Worm (Caenorhabditis elegans) whole organism, L2 larva: ENCODE measurements around the gene ptrn-1.

ENCODE experiments used
- C34F6.9 ChIP-seq: fragments of 150-350 bp; optimal IDR thresholded peaks from 2 replicates; lab custom pipeline; 2014; ENCODE audit warnings: missing biosample characterization, missing genetic modification characterization
- F13H6.1 ChIP-seq: sonication (generic microtip); optimal IDR thresholded peaks from 2 replicates; lab custom pipeline; 2016; ENCODE audit warnings: missing genetic modification characterization, missing compliant biosample characterization
- R02D3.7 ChIP-seq: fragments of 150-350 bp; optimal IDR thresholded peaks from 2 replicates; lab custom pipeline; 2014; ENCODE audit warnings: missing biosample characterization, missing genetic modification characterization
- Y55F3AM.14 ChIP-seq: fragments of 200-800 bp; sonication (Bioruptor generic); optimal IDR thresholded peaks from 2 replicates; lab custom pipeline; 2018; ENCODE audit warnings: mild to moderate bottlenecking, missing genetic modification characterization, missing compliant biosample characterization
- ZK546.5 ChIP-seq: sonication (generic microtip); optimal IDR thresholded peaks from 2 replicates; lab custom pipeline; 2017; ENCODE audit warnings: missing biosample characterization, missing genetic modification characterization
- aly-2 ChIP-seq: fragments of 150-350 bp; optimal IDR thresholded peaks from 2 replicates; lab custom pipeline; 2014; ENCODE audit warnings: missing biosample characterization, missing genetic modification characterization
- ama-1 ChIP-seq: fragments of 150-350 bp; optimal IDR thresholded peaks from 2 replicates; lab custom pipeline; 2018; ENCODE audit warnings: inconsistent platforms
- blmp-1 ChIP-seq: sonication (generic microtip); optimal IDR thresholded peaks from 2 replicates; lab custom pipeline; 2017; ENCODE audit warnings: missing genetic modification characterization, mild to moderate bottlenecking, missing compliant biosample characterization, antibody characterized with exemption, moderate library complexity; ENCODE audit not compliant: insufficient read depth
- ceh-16 ChIP-seq: fragments of 150-350 bp; optimal IDR thresholded peaks from 2 replicates; lab custom pipeline; 2014; ENCODE audit warnings: missing biosample characterization, missing genetic modification characterization
- ceh-82 ChIP-seq: fragments of 150-350 bp; optimal IDR thresholded peaks from 2 replicates; lab custom pipeline; 2014; ENCODE audit warnings: missing biosample characterization, missing genetic modification characterization
- crh-2 ChIP-seq: sonication (generic microtip); optimal IDR thresholded peaks from 2 replicates; lab custom pipeline; 2017; ENCODE audit warnings: missing biosample characterization, missing genetic modification characterization
- dmd-4 ChIP-seq: sonication (generic microtip); optimal IDR thresholded peaks from 2 replicates; lab custom pipeline; 2017; ENCODE audit warnings: missing biosample characterization, missing genetic modification characterization
- egl-27 ChIP-seq: sonication (generic microtip); optimal IDR thresholded peaks from 3 replicates; lab custom pipeline; 2017; ENCODE audit warnings: missing biosample characterization, missing genetic modification reagents, missing genetic modification characterization
- elt-3 ChIP-seq: sonication (generic microtip); optimal IDR thresholded peaks from 2 replicates; lab custom pipeline; 2017; ENCODE audit warnings: missing biosample characterization, missing genetic modification characterization
- fos-1 ChIP-seq: fragments of 150-350 bp; optimal IDR thresholded peaks from 2 replicates; lab custom pipeline; 2014; ENCODE audit warnings: missing biosample characterization, missing genetic modification characterization
- gmeb-1 ChIP-seq: fragments of 150-350 bp; optimal IDR thresholded peaks from 2 replicates; lab custom pipeline; 2014; ENCODE audit warnings: missing biosample characterization, missing genetic modification characterization
- lin-11 ChIP-seq: fragments of 150-350 bp; sonication (generic microtip); optimal IDR thresholded peaks from 2 replicates; lab custom pipeline; 2014; ENCODE audit warnings: missing biosample characterization, missing genetic modification characterization, inconsistent platforms, mixed read lengths
- lin-13 ChIP-seq: fragments of 150-350 bp; optimal IDR thresholded peaks from 2 replicates; lab custom pipeline; 2014; ENCODE audit warnings: missing biosample characterization, missing genetic modification reagents, missing genetic modification characterization
- lin-39 ChIP-seq: fragments of 150-350 bp; optimal IDR thresholded peaks from 2 replicates; lab custom pipeline; 2014; ENCODE audit warnings: missing biosample characterization, missing genetic modification reagents, missing genetic modification characterization
- lsy-2 ChIP-seq, 2 experiments: fragments of 150-350 bp in 1 of 2; sonication (generic microtip) in 1 of 2; optimal IDR thresholded peaks; 2 replicates each; lab custom pipeline; 2014 to 2017; ENCODE audit warnings: missing biosample characterization in 2 of 2, missing genetic modification characterization in 2 of 2
- mab-5 ChIP-seq: fragments of 150-350 bp; optimal IDR thresholded peaks from 2 replicates; lab custom pipeline; 2014; ENCODE audit warnings: missing biosample characterization, missing genetic modification characterization
- mbf-1 ChIP-seq: sonication (generic microtip); optimal IDR thresholded peaks from 2 replicates; lab custom pipeline; 2017; ENCODE audit warnings: missing biosample characterization, missing genetic modification characterization
- nhr-11 ChIP-seq: fragments of 150-350 bp; optimal IDR thresholded peaks from 2 replicates; lab custom pipeline; 2014; ENCODE audit warnings: missing biosample characterization, missing genetic modification characterization
- nhr-12 ChIP-seq: fragments of 150-350 bp; optimal IDR thresholded peaks from 2 replicates; lab custom pipeline; 2014; ENCODE audit warnings: missing biosample characterization, missing genetic modification characterization
- nhr-129 ChIP-seq: fragments of 150-350 bp; optimal IDR thresholded peaks from 2 replicates; lab custom pipeline; 2014; ENCODE audit warnings: missing biosample characterization, missing genetic modification characterization
- nhr-21 ChIP-seq: fragments of 150-350 bp; optimal IDR thresholded peaks from 2 replicates; lab custom pipeline; 2014; ENCODE audit warnings: missing biosample characterization, missing genetic modification characterization
- nhr-237 ChIP-seq: fragments of 150-350 bp; optimal IDR thresholded peaks from 2 replicates; lab custom pipeline; 2014; ENCODE audit warnings: missing biosample characterization, missing genetic modification characterization
- nhr-25 ChIP-seq: fragments of 150-350 bp; sonication (generic microtip); optimal IDR thresholded peaks from 3 replicates; lab custom pipeline; 2014; ENCODE audit warnings: missing biosample characterization, missing genetic modification characterization
- nhr-6 ChIP-seq: fragments of 150-350 bp; optimal IDR thresholded peaks from 2 replicates; lab custom pipeline; 2014; ENCODE audit warnings: missing biosample characterization, missing genetic modification characterization
- nhr-77 ChIP-seq: fragments of 150-350 bp; optimal IDR thresholded peaks from 2 replicates; lab custom pipeline; 2014; ENCODE audit warnings: missing biosample characterization, missing genetic modification characterization
- sem-4 ChIP-seq: fragments of 150-350 bp; optimal IDR thresholded peaks from 2 replicates; lab custom pipeline; 2014; ENCODE audit warnings: missing biosample characterization, missing genetic modification reagents, missing genetic modification characterization
- skn-1 ChIP-seq: sonication (generic microtip); optimal IDR thresholded peaks from 2 replicates; lab custom pipeline; 2017; ENCODE audit warnings: missing biosample characterization, missing genetic modification characterization
- sma-3 ChIP-seq: sonication (generic microtip); optimal IDR thresholded peaks from 2 replicates; lab custom pipeline; 2016; ENCODE audit warnings: missing genetic modification reagents, missing genetic modification characterization, missing compliant biosample characterization
- sma-9 ChIP-seq, 2 experiments: fragments of 150-350 bp in 1 of 2; sonication (generic microtip) in 1 of 2; optimal IDR thresholded peaks; 2 replicates each; lab custom pipeline; 2014 to 2016; ENCODE audit warnings: missing genetic modification characterization in 2 of 2, mild to moderate bottlenecking in 1 of 2, missing biosample characterization in 1 of 2, missing compliant biosample characterization in 1 of 2, missing genetic modification reagents in 1 of 2, moderate library complexity in 1 of 2
- snpc-4 ChIP-seq: fragments of 150-350 bp; optimal IDR thresholded peaks from 2 replicates; lab custom pipeline; 2014; ENCODE audit warnings: missing biosample characterization, missing genetic modification characterization
- unc-39 ChIP-seq: fragments of 150-350 bp; optimal IDR thresholded peaks from 2 replicates; lab custom pipeline; 2014; ENCODE audit warnings: missing biosample characterization, missing genetic modification characterization
- unc-62 ChIP-seq: fragments of 150-350 bp; optimal IDR thresholded peaks from 2 replicates; lab custom pipeline; 2014; ENCODE audit warnings: missing biosample characterization, missing genetic modification reagents, missing genetic modification characterization
- ztf-1 ChIP-seq: fragments of 200-800 bp; sonication (Bioruptor generic); conservative IDR thresholded peaks from 2 replicates; pipeline ENCODE4 v1.3.6; 2022; ENCODE audit warnings: missing genetic modification characterization, missing compliant biosample characterization
- ztf-11 ChIP-seq: sonication (generic microtip); optimal IDR thresholded peaks from 2 replicates; lab custom pipeline; 2017; ENCODE audit warnings: missing biosample characterization, missing genetic modification characterization
- ztf-4 ChIP-seq: fragments of 150-350 bp; optimal IDR thresholded peaks from 2 replicates; lab custom pipeline; 2014; ENCODE audit warnings: missing biosample characterization, missing genetic modification characterization

ptrn-1 gene

DNA sequence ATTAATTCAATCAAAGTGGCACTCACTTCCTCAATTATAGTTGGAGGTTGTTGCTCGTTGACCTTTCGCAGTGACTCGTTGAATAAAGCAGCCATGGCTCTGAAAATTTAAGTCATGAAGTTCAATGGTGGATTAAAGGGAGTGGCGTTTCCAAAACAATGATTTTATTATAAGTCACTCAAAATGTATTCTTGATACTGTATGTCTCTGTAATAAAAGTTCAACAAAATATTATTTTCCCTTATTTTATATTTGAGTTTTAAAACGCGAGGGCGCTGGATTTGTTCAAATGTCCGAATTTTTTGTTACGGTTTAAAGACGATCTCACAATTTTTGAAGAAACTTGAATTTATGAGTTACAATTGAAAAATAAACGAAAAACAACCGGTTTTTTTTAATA lies 42.1 kb upstream of the ptrn-1 start, which contains the start of gene C30G4.4:
Gene C30G4.4, minus strand, starts transcription at position 101 of the 400 bp plus-strand sequence.
- no peak for TF ChIP-seq nhr-77 (tag; lab: Kevin White, UChicago)
- TF ChIP-seq nhr-11 (tag; lab: Kevin White, UChicago): no peak
- TF ChIP-seq F13H6.1 (tag; lab: Kevin White, UChicago): no peak
- no peak for TF ChIP-seq R02D3.7 (tag; lab: Kevin White, UChicago)
- no peak for TF ChIP-seq skn-1
- no peak for TF ChIP-seq Y55F3AM.14 (GFP tag; lab: Kevin White, UChicago)
- TF ChIP-seq dmd-4 (tag; lab: Kevin White, UChicago): no peak
- no peak for TF ChIP-seq snpc-4 (tag; lab: Kevin White, UChicago)
- TF ChIP-seq sem-4 (tag; lab: Kevin White, UChicago): no peak
- no peak for TF ChIP-seq nhr-21 (tag; lab: Kevin White, UChicago)
- TF ChIP-seq unc-62: no peak

DNA sequence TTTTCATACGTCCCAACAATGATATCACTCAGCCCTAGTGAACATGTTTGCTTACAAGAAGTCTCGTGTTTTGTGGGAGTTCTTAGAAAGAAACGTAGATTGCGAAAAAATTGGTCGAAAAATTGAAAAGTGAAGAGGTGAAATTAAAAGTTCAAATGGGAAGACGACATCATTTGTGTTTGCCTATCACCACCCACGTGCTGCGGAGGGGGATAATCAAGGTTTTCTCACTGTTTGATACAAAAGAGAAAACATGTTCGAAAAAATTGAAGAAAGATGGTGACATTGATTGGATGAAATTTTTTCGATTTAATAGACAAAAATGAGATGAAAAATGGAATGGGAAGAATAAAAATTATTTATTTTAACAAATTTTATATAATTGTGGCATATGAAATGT lies 40.5 kb upstream of the ptrn-1 start:
- TF ChIP-seq ztf-1 (GFP tag; lab: Robert Waterston, UW): no peak
- TF ChIP-seq ceh-16 (tag; lab: Kevin White, UChicago): no peak
- no peak for TF ChIP-seq Y55F3AM.14 (GFP tag; lab: Kevin White, UChicago)
- peak; percentile 32 for TF ChIP-seq sma-3 (GFP tag; lab: Kevin White, UChicago)
- no peak for TF ChIP-seq ztf-11 (tag; lab: Kevin White, UChicago)
- TF ChIP-seq nhr-25: peak; percentile 13
- no peak for TF ChIP-seq egl-27
- no peak for TF ChIP-seq lsy-2 (tag; optimal IDR thresholded peaks at IDR 0.05; lab: Kevin White, UChicago)
- TF ChIP-seq blmp-1 (tag; lab: Kevin White, UChicago): peak; percentile 89
- no peak for TF ChIP-seq mbf-1
- no peak for TF ChIP-seq C34F6.9 (tag; lab: Kevin White, UChicago)
- TF ChIP-seq lin-11 (tag; lab: Kevin White, UChicago): no peak
- peak; percentile 27 for TF ChIP-seq F13H6.1 (tag; lab: Kevin White, UChicago)
- no peak for TF ChIP-seq nhr-6 (tag; lab: Kevin White, UChicago)
- TF ChIP-seq elt-3 (tag; lab: Kevin White, UChicago): no peak
- TF ChIP-seq fos-1: no peak
- TF ChIP-seq ceh-82 (tag; lab: Kevin White, UChicago): no peak
- no peak for TF ChIP-seq ztf-4 (tag; lab: Kevin White, UChicago)
- TF ChIP-seq gmeb-1 (tag; lab: Kevin White, UChicago): no peak
- TF ChIP-seq nhr-129 (tag; lab: Kevin White, UChicago): no peak
- TF ChIP-seq nhr-11 (tag; lab: Kevin White, UChicago): no peak
- no peak for TF ChIP-seq snpc-4 (tag; lab: Kevin White, UChicago)
- TF ChIP-seq lin-13: no peak

DNA sequence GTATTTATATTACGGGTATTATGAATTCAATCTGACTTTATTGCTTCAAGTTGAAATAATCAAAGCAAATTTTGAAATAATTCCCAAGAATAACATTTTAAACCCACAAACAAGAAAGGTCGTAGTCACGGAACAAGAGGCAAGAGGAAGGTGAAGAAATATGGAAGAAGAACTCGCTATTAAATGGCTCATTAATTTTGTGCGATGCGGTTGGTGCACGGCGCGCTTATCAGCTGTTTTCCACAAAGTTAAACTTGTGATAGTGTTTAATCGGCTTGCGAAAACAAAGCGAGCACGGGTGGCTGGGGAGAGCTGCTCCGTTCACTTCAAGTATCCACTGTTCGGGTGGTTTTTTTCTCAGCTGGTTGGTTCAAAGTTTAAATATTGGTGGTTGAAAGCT lies 36.9 kb upstream of the ptrn-1 start:
- TF ChIP-seq egl-27: no peak
- TF ChIP-seq fos-1: peak; percentile 21
- TF ChIP-seq sma-9 (GFP tag; optimal IDR thresholded peaks at IDR 0.05; lab: Kevin White, UChicago): peak; percentile 55
- no peak for TF ChIP-seq sma-9 (tag; optimal IDR thresholded peaks at IDR 0.05; lab: Kevin White, UChicago)
- no peak for TF ChIP-seq ztf-11 (tag; lab: Kevin White, UChicago)
- TF ChIP-seq ama-1 (lab: Kevin White, UChicago): no peak

DNA sequence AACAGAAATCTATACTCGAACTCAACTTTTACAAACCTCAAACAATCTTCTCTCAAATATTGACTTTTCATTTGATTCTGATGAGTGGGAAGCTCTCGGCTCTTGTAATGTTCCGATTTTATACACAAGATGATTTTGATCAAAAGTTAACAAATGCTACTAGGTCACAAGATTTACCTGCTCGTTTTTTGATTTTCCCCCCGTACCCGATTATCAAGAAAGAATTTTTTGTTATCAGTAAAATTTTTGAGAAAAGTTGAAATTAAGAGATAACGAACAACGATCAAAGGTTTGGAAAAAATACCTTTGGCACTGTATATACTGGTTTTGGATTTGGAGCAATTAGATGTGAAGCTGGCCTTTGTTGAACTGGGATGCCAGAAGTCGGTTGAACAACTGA lies 34.8 kb upstream of the ptrn-1 start:
- peak; percentile 26 for TF ChIP-seq sma-9 (GFP tag; optimal IDR thresholded peaks at IDR 0.05; lab: Kevin White, UChicago)
- no peak for TF ChIP-seq sma-9 (tag; optimal IDR thresholded peaks at IDR 0.05; lab: Kevin White, UChicago)
- TF ChIP-seq fos-1: peak; percentile 41
- no peak for TF ChIP-seq nhr-21 (tag; lab: Kevin White, UChicago)
- peak; percentile 14 for TF ChIP-seq crh-2 (tag; lab: Kevin White, UChicago)
- TF ChIP-seq mab-5 (tag; lab: Kevin White, UChicago): no peak
- peak; percentile 5 for TF ChIP-seq skn-1

DNA sequence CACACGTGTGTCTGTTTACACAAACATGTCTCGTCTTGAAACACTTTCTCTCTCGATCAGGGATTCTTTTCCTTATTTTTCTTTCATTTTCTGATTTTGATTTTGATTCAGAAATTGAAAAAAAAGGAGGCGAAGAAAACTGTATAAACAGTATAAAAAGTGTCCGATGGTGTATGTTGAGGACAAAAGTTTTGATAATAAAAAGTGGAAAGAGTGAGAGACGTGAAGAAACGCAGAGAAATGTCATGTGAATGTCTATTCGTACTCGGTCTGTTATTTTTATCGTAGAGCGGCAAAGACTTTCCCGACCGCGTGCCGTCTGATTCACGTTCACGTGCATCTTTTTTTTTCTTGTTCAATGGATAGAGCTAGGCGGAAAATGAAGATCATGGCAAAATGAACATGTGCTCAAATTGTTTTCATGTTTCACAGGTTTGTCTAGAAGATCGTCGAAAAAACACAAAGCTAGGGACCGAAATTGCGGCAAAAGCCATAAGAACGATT lies 33.8 kb upstream of the ptrn-1 start:
- peak; percentile 95 for TF ChIP-seq sma-9 (GFP tag; optimal IDR thresholded peaks at IDR 0.05; lab: Kevin White, UChicago)
- no peak for TF ChIP-seq sma-9 (tag; optimal IDR thresholded peaks at IDR 0.05; lab: Kevin White, UChicago)
- no peak for TF ChIP-seq ZK546.5
- TF ChIP-seq mab-5 (tag; lab: Kevin White, UChicago): no peak
- peak; percentile 64 for TF ChIP-seq nhr-129 (tag; lab: Kevin White, UChicago)
- no peak for TF ChIP-seq ztf-4 (tag; lab: Kevin White, UChicago)
- TF ChIP-seq blmp-1 (tag; lab: Kevin White, UChicago): peak; percentile 40
- TF ChIP-seq gmeb-1 (tag; lab: Kevin White, UChicago): peak; percentile 47
- peak; percentile 33 for TF ChIP-seq nhr-25
- TF ChIP-seq lsy-2 (tag; optimal IDR thresholded peaks at IDR 0.05; lab: Kevin White, UChicago): peak in 1 of 2 experiments; percentile 58
- no peak for TF ChIP-seq nhr-77 (tag; lab: Kevin White, UChicago)
- peak; percentile 19 for TF ChIP-seq C34F6.9 (tag; lab: Kevin White, UChicago)
- no peak for TF ChIP-seq sem-4 (tag; lab: Kevin White, UChicago)
- TF ChIP-seq nhr-11 (tag; lab: Kevin White, UChicago): no peak
- no peak for TF ChIP-seq ceh-16 (tag; lab: Kevin White, UChicago)
- TF ChIP-seq elt-3 (tag; lab: Kevin White, UChicago): no peak
- TF ChIP-seq nhr-237 (tag; lab: Kevin White, UChicago): no peak
- peak; percentile 82 for TF ChIP-seq sma-3 (GFP tag; lab: Kevin White, UChicago)
- TF ChIP-seq lin-13: no peak
- no peak for TF ChIP-seq nhr-12 (tag; lab: Kevin White, UChicago)
- no peak for TF ChIP-seq skn-1
- peak; percentile 6 for TF ChIP-seq egl-27
- TF ChIP-seq F13H6.1 (tag; lab: Kevin White, UChicago): peak; percentile 59
- TF ChIP-seq unc-62: no peak
- no peak for TF ChIP-seq ceh-82 (tag; lab: Kevin White, UChicago)
- TF ChIP-seq fos-1: peak; percentile 82
- TF ChIP-seq lin-39 (tag; lab: Kevin White, UChicago): no peak
- no peak for TF ChIP-seq unc-39 (tag; lab: Kevin White, UChicago)
- no peak for TF ChIP-seq aly-2
